Worm (Caenorhabditis elegans) whole organism, L1 larva: Measurements from ENCODE around the gene mec-3.

Source experiments
- C04F5.9 ChIP-seq: sonication (generic microtip); optimal IDR thresholded peaks from 2 replicates; lab custom pipeline; 2016; ENCODE audit warnings: missing genetic modification characterization, missing compliant biosample characterization
- C16A3.4 ChIP-seq: fragments of 150-350 bp; optimal IDR thresholded peaks from 2 replicates; lab custom pipeline; 2014; ENCODE audit warnings: missing biosample characterization, missing genetic modification characterization
- C34B4.2 ChIP-seq: sonication (generic microtip); optimal IDR thresholded peaks from 2 replicates; lab custom pipeline; 2017; ENCODE audit warnings: mild to moderate bottlenecking, missing genetic modification characterization, missing compliant biosample characterization
- ceh-63 ChIP-seq: fragments of 200-800 bp; sonication (Bioruptor generic); optimal IDR thresholded peaks from 2 replicates; lab custom pipeline; 2018; ENCODE audit warnings: mild to moderate bottlenecking, missing genetic modification characterization, missing compliant biosample characterization
- ceh-8 ChIP-seq: fragments of 200-800 bp; sonication (Bioruptor generic); optimal IDR thresholded peaks from 2 replicates; lab custom pipeline; 2018; ENCODE audit warnings: mild to moderate bottlenecking, missing genetic modification characterization, moderate library complexity, missing compliant biosample characterization
- ceh-82 ChIP-seq, 3 experiments: fragments of 150-350 bp in 1 of 3; sonication (generic microtip) in 2 of 3; optimal IDR thresholded peaks; 2 replicates each; lab custom pipeline; 2014 to 2017; ENCODE audit warnings: missing biosample characterization in 3 of 3, missing genetic modification characterization in 3 of 3
- ceh-90 ChIP-seq: sonication (generic microtip); optimal IDR thresholded peaks from 2 replicates; lab custom pipeline; 2016; ENCODE audit warnings: missing genetic modification characterization, missing compliant biosample characterization
- dpl-1 ChIP-seq, 3 experiments: fragments of 150-350 bp in 2 of 3; sonication (generic microtip) in 1 of 3; optimal IDR thresholded peaks; 2 replicates each; lab custom pipeline; 2014 to 2017; ENCODE audit warnings: missing biosample characterization in 3 of 3, missing genetic modification characterization in 3 of 3, missing genetic modification reagents in 3 of 3
- dsc-1 ChIP-seq: sonication (generic microtip); optimal IDR thresholded peaks from 2 replicates; lab custom pipeline; 2016; ENCODE audit warnings: mild to moderate bottlenecking, missing genetic modification characterization, missing compliant biosample characterization
- efl-3 ChIP-seq: fragments of 200-800 bp; sonication (Bioruptor generic); optimal IDR thresholded peaks from 2 replicates; lab custom pipeline; 2018; ENCODE audit warnings: mild to moderate bottlenecking, missing genetic modification characterization, missing compliant biosample characterization
- egl-13 ChIP-seq: sonication (generic microtip); optimal IDR thresholded peaks from 2 replicates; lab custom pipeline; 2016; ENCODE audit warnings: missing genotype, missing genetic modification reagents, missing genetic modification characterization, missing compliant biosample characterization
- egl-27 ChIP-seq, 2 experiments: fragments of 150-350 bp in 1 of 2; sonication (generic microtip); optimal IDR thresholded peaks; 3 replicates each; lab custom pipeline; 2017 to 2018; ENCODE audit warnings: missing biosample characterization in 2 of 2, missing genetic modification characterization in 2 of 2, missing genetic modification reagents in 2 of 2
- elt-3 ChIP-seq, 6 experiments: fragments of 150-350 bp in 1 of 6; sonication (generic microtip); optimal IDR thresholded peaks; 2 replicates each; lab custom pipeline; 2017 to 2018; ENCODE audit warnings: missing biosample characterization in 6 of 6, missing genetic modification characterization in 6 of 6, inconsistent platforms in 1 of 6
- ets-5 ChIP-seq: fragments of 200-800 bp; sonication (Bioruptor generic); IDR thresholded peaks from 2 replicates; pipeline ENCODE4 v1.3.6; 2022; ENCODE audit warnings: missing genetic modification characterization, missing compliant biosample characterization
- fkh-10 ChIP-seq: sonication (generic microtip); optimal IDR thresholded peaks from 2 replicates; lab custom pipeline; 2017; ENCODE audit warnings: missing biosample characterization, missing genetic modification reagents, missing genetic modification characterization
- fkh-8 ChIP-seq: sonication (generic microtip); optimal IDR thresholded peaks from 2 replicates; lab custom pipeline; 2016; ENCODE audit warnings: mild to moderate bottlenecking, missing genetic modification characterization, missing compliant biosample characterization
- grh-1 ChIP-seq: fragments of 200-800 bp; sonication (Bioruptor generic); IDR thresholded peaks from 2 replicates; pipeline ENCODE4 v1.3.6; 2022; ENCODE audit warnings: missing genetic modification reagents, missing genetic modification characterization, missing compliant biosample characterization
- hpl-2 ChIP-seq: fragments of 150-350 bp; optimal IDR thresholded peaks from 2 replicates; lab custom pipeline; 2014; ENCODE audit warnings: missing biosample characterization, missing genetic modification reagents, missing genetic modification characterization
- irx-1 ChIP-seq: sonication (generic microtip); optimal IDR thresholded peaks from 2 replicates; lab custom pipeline; 2016; ENCODE audit warnings: missing genetic modification characterization, missing compliant biosample characterization
- isw-1 ChIP-seq: fragments of 200-800 bp; sonication (Bioruptor generic); IDR thresholded peaks from 2 replicates; pipeline ENCODE4 v1.3.6; 2022; ENCODE audit warnings: missing genetic modification characterization, missing compliant biosample characterization
- lin-14 ChIP-seq: fragments of 200-800 bp; sonication (Bioruptor generic); optimal IDR thresholded peaks from 2 replicates; lab custom pipeline; 2018; ENCODE audit warnings: mild to moderate bottlenecking, missing genetic modification characterization, moderate library complexity, missing compliant biosample characterization
- lin-15B ChIP-seq: fragments of 150-350 bp; sonication (generic microtip); optimal IDR thresholded peaks from 3 replicates; lab custom pipeline; 2014; ENCODE audit warnings: missing biosample characterization, missing genetic modification characterization
- lin-35 ChIP-seq, 2 experiments: fragments of 150-350 bp; optimal IDR thresholded peaks; 2 replicates each; lab custom pipeline; 2014; ENCODE audit warnings: missing biosample characterization in 2 of 2, missing genetic modification characterization in 2 of 2, missing genetic modification reagents in 2 of 2
- lsy-2 ChIP-seq, 2 experiments: fragments of 150-350 bp; optimal IDR thresholded peaks; 2 replicates each; lab custom pipeline; 2014; ENCODE audit warnings: missing biosample characterization in 2 of 2, missing genetic modification characterization in 2 of 2
- mab-9 ChIP-seq: fragments of 200-800 bp; sonication (Bioruptor generic); IDR thresholded peaks from 2 replicates; pipeline ENCODE4 v1.3.6; 2022; ENCODE audit warnings: missing genetic modification reagents, missing genetic modification characterization, missing compliant biosample characterization
- mep-1 ChIP-seq: fragments of 150-350 bp; optimal IDR thresholded peaks from 2 replicates; lab custom pipeline; 2014; ENCODE audit warnings: missing biosample characterization, missing genetic modification characterization
- nhr-11 ChIP-seq: fragments of 150-350 bp; optimal IDR thresholded peaks from 2 replicates; lab custom pipeline; 2014; ENCODE audit warnings: missing biosample characterization, missing genetic modification characterization
- nhr-12 ChIP-seq: sonication (generic microtip); optimal IDR thresholded peaks from 2 replicates; lab custom pipeline; 2017; ENCODE audit warnings: missing biosample characterization, missing genetic modification characterization
- nhr-19 ChIP-seq: fragments of 200-800 bp; sonication (Bioruptor generic); conservative IDR thresholded peaks from 2 replicates; pipeline ENCODE4 v1.3.6; 2022; ENCODE audit warnings: missing genetic modification characterization, missing compliant biosample characterization
- nhr-20 ChIP-seq: sonication (generic microtip); optimal IDR thresholded peaks from 2 replicates; lab custom pipeline; 2016; ENCODE audit warnings: mild to moderate bottlenecking, missing genetic modification characterization, missing compliant biosample characterization
- nhr-237 ChIP-seq: fragments of 150-350 bp; optimal IDR thresholded peaks from 2 replicates; lab custom pipeline; 2014; ENCODE audit warnings: missing biosample characterization, missing genetic modification characterization
- nhr-47 ChIP-seq: sonication (generic microtip); optimal IDR thresholded peaks from 2 replicates; lab custom pipeline; 2016; ENCODE audit warnings: mild to moderate bottlenecking, missing genetic modification characterization, moderate library complexity, missing compliant biosample characterization
- nhr-71 ChIP-seq: sonication (generic microtip); optimal IDR thresholded peaks from 2 replicates; lab custom pipeline; 2016; ENCODE audit warnings: mild to moderate bottlenecking, missing genetic modification characterization, moderate library complexity, missing compliant biosample characterization
- nhr-76 ChIP-seq: sonication (generic microtip); optimal IDR thresholded peaks from 2 replicates; lab custom pipeline; 2017; ENCODE audit warnings: missing biosample characterization, missing genetic modification characterization
- nhr-77 ChIP-seq: fragments of 150-350 bp; optimal IDR thresholded peaks from 2 replicates; lab custom pipeline; 2014; ENCODE audit warnings: missing biosample characterization, missing genetic modification characterization
- nhr-90 ChIP-seq: sonication (generic microtip); optimal IDR thresholded peaks from 2 replicates; lab custom pipeline; 2016; ENCODE audit warnings: mild to moderate bottlenecking, missing genetic modification characterization, missing compliant biosample characterization; ENCODE audit not compliant: poor library complexity
- pqm-1 ChIP-seq: sonication (generic microtip); optimal IDR thresholded peaks from 3 replicates; lab custom pipeline; 2017; ENCODE audit warnings: missing biosample characterization, missing genetic modification characterization
- rnt-1 ChIP-seq: sonication (generic microtip); optimal IDR thresholded peaks from 2 replicates; lab custom pipeline; 2016; ENCODE audit warnings: mild to moderate bottlenecking, missing genetic modification characterization, moderate library complexity, missing compliant biosample characterization
- skn-1 ChIP-seq: fragments of 150-350 bp; optimal IDR thresholded peaks from 2 replicates; lab custom pipeline; 2014; ENCODE audit warnings: missing biosample characterization, missing genetic modification characterization
- snu-23 ChIP-seq: sonication (generic microtip); optimal IDR thresholded peaks from 2 replicates; lab custom pipeline; 2016; ENCODE audit warnings: missing genetic modification characterization, missing compliant biosample characterization
- sox-4 ChIP-seq: sonication (generic microtip); optimal IDR thresholded peaks from 2 replicates; lab custom pipeline; 2016; ENCODE audit warnings: missing genetic modification characterization, missing compliant biosample characterization
- sptf-1 ChIP-seq: fragments of 150-350 bp; optimal IDR thresholded peaks from 2 replicates; lab custom pipeline; 2014; ENCODE audit warnings: missing biosample characterization, missing genetic modification characterization
- sup-37 ChIP-seq: fragments of 200-800 bp; sonication (Bioruptor generic); optimal IDR thresholded peaks from 2 replicates; lab custom pipeline; 2018; ENCODE audit warnings: mild to moderate bottlenecking, missing genetic modification characterization, missing compliant biosample characterization
- swsn-7 ChIP-seq: sonication (generic microtip); optimal IDR thresholded peaks from 2 replicates; lab custom pipeline; 2016; ENCODE audit warnings: missing genetic modification characterization, missing compliant biosample characterization
- unc-30 ChIP-seq: sonication (generic microtip); optimal IDR thresholded peaks from 2 replicates; lab custom pipeline; 2017; ENCODE audit warnings: missing biosample characterization, missing genetic modification characterization
- unc-86 ChIP-seq: sonication (generic microtip); optimal IDR thresholded peaks from 2 replicates; lab custom pipeline; 2016; ENCODE audit warnings: missing genetic modification characterization, missing compliant biosample characterization
- unc-98 ChIP-seq: fragments of 200-800 bp; sonication (Bioruptor generic); IDR thresholded peaks from 2 replicates; pipeline ENCODE4 v1.3.6; 2022; ENCODE audit warnings: missing genetic modification characterization, missing compliant biosample characterization
- xbp-1 ChIP-seq: sonication (generic microtip); optimal IDR thresholded peaks from 2 replicates; lab custom pipeline; 2016; ENCODE audit warnings: missing genetic modification characterization, missing compliant biosample characterization
- zag-1 ChIP-seq: fragments of 150-350 bp; optimal IDR thresholded peaks from 2 replicates; lab custom pipeline; 2014; ENCODE audit warnings: missing biosample characterization, missing genetic modification characterization
- zip-4 ChIP-seq: fragments of 200-800 bp; sonication (Bioruptor generic); optimal IDR thresholded peaks from 2 replicates; lab custom pipeline; 2018; ENCODE audit warnings: mild to moderate bottlenecking, missing genetic modification characterization, moderate library complexity, missing compliant biosample characterization
- ztf-4 ChIP-seq: fragments of 150-350 bp; optimal IDR thresholded peaks from 2 replicates; lab custom pipeline; 2014; ENCODE audit warnings: missing biosample characterization, missing genetic modification characterization

mec-3 gene

ce11 chrIV:10500481-10500880 is 38.8 kb upstream of the mec-3 start:
- TF ChIP-seq fkh-10 (GFP tag; lab: Kevin White, UChicago) (peak; percentile 13), C04F5.9 (tag; lab: Kevin White, UChicago) (no peak)

ce11 chrIV:10499948-10500356 is 38.3 kb upstream of the mec-3 start:
- TF ChIP-seq lin-35 (GFP tag; optimal IDR thresholded peaks at IDR 0.05; lab: Kevin White, UChicago), result peak in 1 of 2 experiments; percentile 19
- TF ChIP-seq ztf-4 (tag; lab: Kevin White, UChicago), result peak; percentile 41
- TF ChIP-seq sup-37, result no peak
- TF ChIP-seq lsy-2 (tag; optimal IDR thresholded peaks at IDR 0.05; lab: Kevin White, UChicago), result peak; percentile 24 to 74
- peak; percentile 78 for TF ChIP-seq unc-86 (tag; lab: Kevin White, UChicago)
- TF ChIP-seq ceh-8 (GFP tag; lab: Kevin White, UChicago), result no peak
- peak; percentile 76 for TF ChIP-seq nhr-71 (tag; lab: Kevin White, UChicago)
- peak in 1 of 2 experiments; percentile 10 for TF ChIP-seq egl-27 (tag; optimal IDR thresholded peaks at IDR 0.05; lab: Kevin White, UChicago)
- TF ChIP-seq nhr-20, result peak; percentile 37
- TF ChIP-seq nhr-90 (tag; lab: Kevin White, UChicago), result no peak
- no peak for TF ChIP-seq nhr-76 (tag; lab: Kevin White, UChicago)
- peak; percentile 34 for TF ChIP-seq sox-4 (tag; lab: Kevin White, UChicago)
- no peak for TF ChIP-seq zip-4 (GFP tag; lab: Kevin White, UChicago)
- TF ChIP-seq xbp-1, result peak; percentile 19
- TF ChIP-seq nhr-237 (tag; lab: Kevin White, UChicago), result peak; percentile 9
- peak; percentile 6; the same call in 1 of the 2 replicates for TF ChIP-seq nhr-19 (GFP tag; lab: Robert Waterston, UW)
- no peak for TF ChIP-seq nhr-11
- peak; percentile 41 to 83 (median 44) for TF ChIP-seq ceh-82 (tag; optimal IDR thresholded peaks at IDR 0.05; lab: Kevin White, UChicago)
- TF ChIP-seq swsn-7, result peak; percentile 67
- no peak for TF ChIP-seq grh-1 (GFP tag; lab: Robert Waterston, UW)
- TF ChIP-seq unc-98 (GFP tag; lab: Robert Waterston, UW), result no peak
- peak; percentile 95 for TF ChIP-seq lin-14
- peak; percentile 70 for TF ChIP-seq zag-1
- TF ChIP-seq ets-5 (GFP tag; lab: Robert Waterston, UW), result no peak
- peak; percentile 9 for TF ChIP-seq skn-1 (tag; lab: Kevin White, UChicago)
- no peak for TF ChIP-seq efl-3 (GFP tag; lab: Kevin White, UChicago)
- no peak for TF ChIP-seq pqm-1
- TF ChIP-seq ceh-90 (tag; lab: Kevin White, UChicago), result no peak
- TF ChIP-seq sptf-1 (tag; lab: Kevin White, UChicago), result no peak
- TF ChIP-seq isw-1 (GFP tag; lab: Robert Waterston, UW), result peak; percentile 53
- TF ChIP-seq rnt-1, result peak; percentile 9
- peak; percentile 75 for TF ChIP-seq dsc-1 (tag; lab: Kevin White, UChicago)
- peak; percentile 93 for TF ChIP-seq fkh-8 (tag; lab: Kevin White, UChicago)
- TF ChIP-seq ceh-63, result no peak
- peak; percentile 19 for TF ChIP-seq mep-1 (tag; lab: Kevin White, UChicago)
- TF ChIP-seq C34B4.2 (tag; lab: Kevin White, UChicago), result no peak
- TF ChIP-seq hpl-2 (GFP tag; lab: Kevin White, UChicago), result no peak
- TF ChIP-seq snu-23 (GFP tag; lab: Kevin White, UChicago), result peak; percentile 55
- TF ChIP-seq nhr-12 (tag; lab: Kevin White, UChicago), result no peak
- TF ChIP-seq unc-30, result no peak
- TF ChIP-seq nhr-47 (tag; lab: Kevin White, UChicago), result peak; percentile 79
- peak; percentile 4 for TF ChIP-seq lin-15B
- TF ChIP-seq C16A3.4 (tag; lab: Kevin White, UChicago), result no peak
- TF ChIP-seq elt-3 (tag; optimal IDR thresholded peaks at IDR 0.05; lab: Kevin White, UChicago), result no peak
- TF ChIP-seq irx-1 (tag; lab: Kevin White, UChicago), result peak; percentile 36
- peak; percentile 79 for TF ChIP-seq fkh-10 (GFP tag; lab: Kevin White, UChicago)
- no peak for TF ChIP-seq nhr-77
- peak; percentile 72 for TF ChIP-seq egl-13 (tag; lab: Kevin White, UChicago)
- TF ChIP-seq C04F5.9 (tag; lab: Kevin White, UChicago), result no peak
- TF ChIP-seq mab-9 (GFP tag; lab: Robert Waterston, UW), result peak; percentile 61
- no peak for TF ChIP-seq dpl-1 (GFP tag; optimal IDR thresholded peaks at IDR 0.05; lab: Kevin White, UChicago)
